Worm (Caenorhabditis elegans): ENCODE measurements around the gene der-2.
A peak's percentile ranks its signal among the peaks of the same experiment; 100 is the strongest.

der-2 gene

ce11 chrIII:7189581-7190128 is 33.3 kb downstream of the der-2 start, which contains the start of gene rps-21 (continued):
- TF ChIP-seq ZK546.5 (tag; optimal IDR thresholded peaks at IDR 0.05), result peak; percentile 24
- peak; percentile 23 for TF ChIP-seq unc-62 (GFP tag; optimal IDR thresholded peaks at IDR 0.05)
- no peak for TF ChIP-seq fos-1 (tag; optimal IDR thresholded peaks at IDR 0.05)
- TF ChIP-seq pqm-1 (tag; optimal IDR thresholded peaks at IDR 0.05), result peak; percentile 49
- peak; percentile 54 for TF ChIP-seq snpc-4 (tag; optimal IDR thresholded peaks at IDR 0.05)
- TF ChIP-seq nhr-12 (tag; optimal IDR thresholded peaks at IDR 0.05), result no peak
- TF ChIP-seq daf-12 (tag; optimal IDR thresholded peaks at IDR 0.05), result no peak
- peak; percentile 58 for TF ChIP-seq fkh-10 (GFP tag; optimal IDR thresholded peaks at IDR 0.05)
- TF ChIP-seq hmg-11 (tag; optimal IDR thresholded peaks at IDR 0.05), result no peak

DNA sequence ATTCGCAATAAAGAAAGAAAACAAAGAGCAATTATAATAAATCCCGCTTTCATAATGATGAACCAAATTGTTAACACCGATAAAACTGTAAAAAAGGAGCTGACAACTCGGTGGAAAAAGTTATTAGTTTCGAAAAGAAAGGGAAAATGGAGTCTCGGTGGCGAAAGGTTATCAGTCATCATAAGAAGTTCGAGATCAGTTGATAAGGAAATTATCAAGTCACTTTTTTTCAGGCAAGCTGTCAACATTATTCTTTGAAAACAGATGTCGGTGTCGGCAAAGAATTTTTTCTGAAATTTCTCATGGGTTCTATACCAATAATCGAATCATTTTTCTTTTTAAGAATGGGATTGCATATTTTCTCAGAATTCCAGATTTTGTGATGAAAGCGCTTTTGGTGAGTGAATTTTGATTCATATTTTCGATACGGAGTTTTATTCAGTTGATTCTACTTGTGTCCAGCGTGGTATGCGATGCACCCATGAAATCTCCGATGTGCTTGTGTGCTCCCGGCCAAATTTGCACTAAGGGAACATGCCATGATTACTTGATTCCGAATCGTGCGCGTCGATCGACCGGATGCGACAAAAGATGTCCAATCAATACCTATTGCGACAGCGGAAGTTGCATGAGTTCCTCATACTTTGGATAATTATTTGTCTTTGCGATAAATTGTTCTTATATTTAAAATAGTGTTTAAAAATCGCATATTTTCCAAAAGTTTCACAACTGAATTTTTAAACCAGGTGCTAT is 34.5 kb downstream of the der-2 start, which contains the start of the genes F37C12.21 and F37C12.10:
Gene F37C12.21 (plus strand): TSS at position 58 of the 753 bp plus-strand sequence.
Gene F37C12.10 (minus strand): TSS at position 85 of the 753 bp plus-strand sequence.
- TF ChIP-seq pha-4 (tag; optimal IDR thresholded peaks at IDR 0.05) (peak; percentile 4), sea-2 (GFP tag; optimal IDR thresholded peaks at IDR 0.05) (no peak), pqm-1 (tag; optimal IDR thresholded peaks at IDR 0.05) (peak; percentile 33), elt-2 (tag; optimal IDR thresholded peaks at IDR 0.05) (peak; percentile 77), jun-1 (tag; optimal IDR thresholded peaks at IDR 0.05) (no peak), nhr-77 (tag; optimal IDR thresholded peaks at IDR 0.05) (no peak), mdl-1 (tag; optimal IDR thresholded peaks at IDR 0.05) (no peak), lin-15B (tag; optimal IDR thresholded peaks at IDR 0.05) (no peak)

- TF ChIP-seq ceh-28 (tag; optimal IDR thresholded peaks at IDR 0.05) (no peak), hmg-11 (tag; optimal IDR thresholded peaks at IDR 0.05) (no peak), unc-62 (GFP tag; optimal IDR thresholded peaks at IDR 0.05) (no peak), R02D3.7 (tag; optimal IDR thresholded peaks at IDR 0.05) (no peak)
These were observed 37.5 kb downstream of the der-2 start, which contains the start of gene F37C12.14 for ce11 chrIII:7185473-7185872. TSS of gene F37C12.14 (minus strand) at chrIII:7185573.

DNA sequence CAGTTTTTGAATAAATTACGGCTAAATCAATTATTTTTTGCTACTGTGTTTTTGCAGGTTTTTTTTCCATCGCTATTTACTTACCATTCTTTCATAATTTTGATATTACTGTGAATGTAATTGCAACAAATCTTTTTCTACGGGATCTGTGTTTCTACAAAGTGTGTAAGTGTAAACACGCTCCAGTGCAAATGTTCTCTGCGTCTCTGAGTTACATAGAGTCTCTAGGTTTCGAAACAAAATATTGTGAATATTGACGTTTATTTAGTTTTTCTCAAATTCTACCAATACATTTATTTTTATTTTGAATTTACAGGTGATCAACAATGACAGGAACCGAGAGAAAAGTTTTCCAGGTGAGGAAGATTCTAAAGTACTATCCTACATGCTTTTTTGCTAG is 38.9 kb downstream of the der-2 start, which contains the start of gene yju-2:
Gene yju-2 (plus strand): TSS at position 315 of the 400 bp plus-strand sequence.
- TF ChIP-seq aly-2 (tag; optimal IDR thresholded peaks at IDR 0.05) (no peak), pqm-1 (tag; optimal IDR thresholded peaks at IDR 0.05) (peak; percentile 16), lin-15B (tag; optimal IDR thresholded peaks at IDR 0.05) (peak; percentile 84), nhr-11 (tag; optimal IDR thresholded peaks at IDR 0.05) (peak; percentile 29), elt-2 (tag; optimal IDR thresholded peaks at IDR 0.05) (peak; percentile 24), nfya-1 (tag; optimal IDR thresholded peaks at IDR 0.05; ENCODE audit: insufficient read depth) (peak; percentile 69), fos-1 (tag; optimal IDR thresholded peaks at IDR 0.05) (no peak), nhr-25 (tag; optimal IDR thresholded peaks at IDR 0.05) (peak; percentile 63), unc-62 (GFP tag; optimal IDR thresholded peaks at IDR 0.05) (no peak), ztf-4 (tag; optimal IDR thresholded peaks at IDR 0.05) (no peak), ceh-28 (tag; optimal IDR thresholded peaks at IDR 0.05) (peak; percentile 18), pha-4 (tag; optimal IDR thresholded peaks at IDR 0.05) (peak; percentile 95), snpc-4 (tag; optimal IDR thresholded peaks at IDR 0.05) (peak; percentile 39), fkh-10 (GFP tag; optimal IDR thresholded peaks at IDR 0.05) (no peak), hmg-11 (tag; optimal IDR thresholded peaks at IDR 0.05) (peak; percentile 37), sea-2 (GFP tag; optimal IDR thresholded peaks at IDR 0.05) (no peak), nhr-43 (tag; optimal IDR thresholded peaks at IDR 0.05; ENCODE audit: poor library complexity, severe bottlenecking) (peak; percentile 60), nhr-23 (tag; optimal IDR thresholded peaks at IDR 0.05) (peak; percentile 70), egl-27 (tag; optimal IDR thresholded peaks at IDR 0.05) (peak; percentile 1), ama-1 (optimal IDR thresholded peaks at IDR 0.05) (no peak), unc-39 (tag; optimal IDR thresholded peaks at IDR 0.05) (no peak), mml-1 (tag; optimal IDR thresholded peaks at IDR 0.05) (no peak), tbx-2 (tag; optimal IDR thresholded peaks at IDR 0.05) (no peak)

ce11 chrIII:7181822-7182221 is 41.1 kb downstream of the der-2 start, which contains the start of gene epg-4:
TSS of gene epg-4 (plus strand) at chrIII:7182167.
- peak; percentile 60 for TF ChIP-seq pha-4 (tag; optimal IDR thresholded peaks at IDR 0.05)
- peak; percentile 66 for TF ChIP-seq lin-15B (tag; optimal IDR thresholded peaks at IDR 0.05)
- no peak for TF ChIP-seq fkh-2 (tag; optimal IDR thresholded peaks at IDR 0.05)
- TF ChIP-seq pqm-1 (tag; optimal IDR thresholded peaks at IDR 0.05), result peak; percentile 32
- no peak for TF ChIP-seq nhr-237 (tag; optimal IDR thresholded peaks at IDR 0.05)
- peak; percentile 48 for TF ChIP-seq nfya-1 (tag; optimal IDR thresholded peaks at IDR 0.05; ENCODE audit: insufficient read depth)
- TF ChIP-seq egl-27 (tag; optimal IDR thresholded peaks at IDR 0.05), result no peak
- peak; percentile 63 for TF ChIP-seq hmg-11 (tag; optimal IDR thresholded peaks at IDR 0.05)
- no peak for TF ChIP-seq ZK546.5 (tag; optimal IDR thresholded peaks at IDR 0.05)
- TF ChIP-seq ceh-9 (tag; optimal IDR thresholded peaks at IDR 0.05), result no peak
- peak; percentile 7 for TF ChIP-seq elt-2 (tag; optimal IDR thresholded peaks at IDR 0.05)
- TF ChIP-seq lin-39 (tag; optimal IDR thresholded peaks at IDR 0.05), result peak; percentile 53
- peak; percentile 42 for TF ChIP-seq snpc-4 (tag; optimal IDR thresholded peaks at IDR 0.05)

Data from whole organism, L3 larva.